Worm (Caenorhabditis elegans) whole organism, dauer: Measurements from ENCODE around the gene F13D11.4.

Experiments
- unc-62 ChIP-seq: sonication (generic microtip); optimal IDR thresholded peaks from 2 replicates; lab custom pipeline; 2017; ENCODE audit warnings: missing biosample characterization, missing genetic modification reagents, missing genetic modification characterization

Gene F13D11.4

ce11 chrX:5837035-5837434, 2.4 kb upstream of the F13D11.4 start:
- TF ChIP-seq unc-62 (GFP tag; lab: Kevin White, UChicago): no peak

ce11 chrX:5836527-5836926, 1.9 kb upstream of the F13D11.4 start:
- TF ChIP-seq unc-62 (GFP tag; lab: Kevin White, UChicago): no peak

- no peak for TF ChIP-seq unc-62 (GFP tag; lab: Kevin White, UChicago)
These were observed 2.8 kb downstream of the F13D11.4 start for ce11 chrX:5831827-5832226.

- no peak for TF ChIP-seq unc-62 (GFP tag; lab: Kevin White, UChicago)
These were observed 5.4 kb downstream of the F13D11.4 start, which contains the start of gene acp-5 for ce11 chrX:5829175-5829574. TSS of gene acp-5 (plus strand) at chrX:5829435.

- no peak for TF ChIP-seq unc-62 (GFP tag; lab: Kevin White, UChicago)
These were observed 6.5 kb downstream of the F13D11.4 start for ce11 chrX:5828085-5828484.

ce11 chrX:5826976-5827375, 7.6 kb downstream of the F13D11.4 start:
- TF ChIP-seq unc-62 (GFP tag; lab: Kevin White, UChicago): no peak

ce11 chrX:5821842-5822241, 12.8 kb downstream of the F13D11.4 start, which contains the start of gene hbl-1:
TSS of gene hbl-1 (plus strand) at chrX:5822142.
- TF ChIP-seq unc-62 (GFP tag; lab: Kevin White, UChicago): no peak

- no peak for TF ChIP-seq unc-62 (GFP tag; lab: Kevin White, UChicago)
These were observed 13.7 kb downstream of the F13D11.4 start for ce11 chrX:5820880-5821279.

ce11 chrX:5819702-5820470, 14.7 kb downstream of the F13D11.4 start:
- TF ChIP-seq unc-62 (GFP tag; lab: Kevin White, UChicago): no peak

ce11 chrX:5818176-5818575, 16.4 kb downstream of the F13D11.4 start:
- no peak for TF ChIP-seq unc-62 (GFP tag; lab: Kevin White, UChicago)

- TF ChIP-seq unc-62 (GFP tag; lab: Kevin White, UChicago): no peak
These were observed 17.5 kb downstream of the F13D11.4 start for ce11 chrX:5817078-5817477.

- no peak for TF ChIP-seq unc-62 (GFP tag; lab: Kevin White, UChicago)
These were observed 18.3 kb downstream of the F13D11.4 start for ce11 chrX:5816346-5816745.

- no peak for TF ChIP-seq unc-62 (GFP tag; lab: Kevin White, UChicago)
These were observed 19.3 kb downstream of the F13D11.4 start for ce11 chrX:5815343-5815742.

- TF ChIP-seq unc-62 (GFP tag; lab: Kevin White, UChicago): no peak
These were observed 20.3 kb downstream of the F13D11.4 start for ce11 chrX:5814342-5814741.

ce11 chrX:5813030-5813429, 21.6 kb downstream of the F13D11.4 start:
- TF ChIP-seq unc-62 (GFP tag; lab: Kevin White, UChicago): no peak

- TF ChIP-seq unc-62 (GFP tag; lab: Kevin White, UChicago): no peak
These were observed 22.5 kb downstream of the F13D11.4 start for ce11 chrX:5811997-5812562.

- no peak for TF ChIP-seq unc-62 (GFP tag; lab: Kevin White, UChicago)
These were observed 23.9 kb downstream of the F13D11.4 start for ce11 chrX:5810677-5811076.
